Worm (Caenorhabditis elegans): ENCODE results near the gene M117.4.

DNA sequence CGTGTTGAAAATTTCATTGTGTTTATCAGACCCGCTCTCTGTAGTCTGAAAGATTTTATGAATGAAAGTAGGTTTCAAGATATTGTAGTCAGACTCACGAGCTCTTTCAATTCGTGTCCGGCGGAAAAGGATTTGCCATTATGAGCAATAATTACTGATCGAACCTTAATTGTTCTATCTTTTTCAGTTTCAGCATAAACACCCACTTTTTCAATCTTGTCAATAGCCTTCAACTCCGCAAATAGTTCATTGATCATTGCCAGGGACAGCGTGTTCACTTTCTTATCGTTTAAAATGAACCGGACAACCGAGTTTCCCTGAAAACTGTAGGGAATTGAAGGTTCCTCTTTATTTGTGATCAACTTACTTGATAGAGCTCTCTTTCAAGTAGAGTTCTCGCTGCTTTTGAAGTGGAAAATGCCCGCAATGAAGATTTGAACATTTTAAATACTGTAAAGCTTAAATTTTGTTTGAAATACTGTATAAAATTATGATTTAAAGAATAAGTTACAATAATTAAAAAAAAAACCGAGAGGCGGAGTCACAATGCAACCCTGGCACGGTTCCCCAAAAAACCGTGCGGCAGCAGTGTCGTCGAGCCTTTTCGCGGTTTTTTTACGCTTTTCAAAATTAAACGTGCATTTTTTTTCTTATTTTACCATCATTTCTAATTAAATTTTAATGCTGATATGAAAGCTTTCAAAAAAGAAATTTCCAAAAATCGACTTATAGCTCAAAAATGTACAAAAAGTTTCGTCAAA is 22.7 kb upstream of the M117.4 start, which contains the start of gene ech-2:
- TF ChIP-seq sea-2 (GFP tag; optimal IDR thresholded peaks at IDR 0.05) (no peak), nhr-28 (tag; optimal IDR thresholded peaks at IDR 0.05) (no peak), nhr-12 (tag; optimal IDR thresholded peaks at IDR 0.05) (no peak), fkh-10 (GFP tag; optimal IDR thresholded peaks at IDR 0.05) (no peak), nhr-237 (tag; optimal IDR thresholded peaks at IDR 0.05) (no peak), lsy-12 (tag; optimal IDR thresholded peaks at IDR 0.05) (no peak), ztf-11 (tag; optimal IDR thresholded peaks at IDR 0.05) (no peak), egl-27 (tag; optimal IDR thresholded peaks at IDR 0.05) (no peak), elt-1 (tag; optimal IDR thresholded peaks at IDR 0.05) (no peak), skn-1 (tag; optimal IDR thresholded peaks at IDR 0.05) (no peak), nhr-43 (tag; optimal IDR thresholded peaks at IDR 0.05; ENCODE audit: poor library complexity, severe bottlenecking) (no peak), tbx-2 (tag; optimal IDR thresholded peaks at IDR 0.05) (no peak), zag-1 (tag; optimal IDR thresholded peaks at IDR 0.05) (no peak), ZK546.5 (tag; optimal IDR thresholded peaks at IDR 0.05) (no peak)

Data from whole organism, L3 larva.